Fruit fly (Drosophila melanogaster): ENCODE results near the gene CG4497.

DNA sequence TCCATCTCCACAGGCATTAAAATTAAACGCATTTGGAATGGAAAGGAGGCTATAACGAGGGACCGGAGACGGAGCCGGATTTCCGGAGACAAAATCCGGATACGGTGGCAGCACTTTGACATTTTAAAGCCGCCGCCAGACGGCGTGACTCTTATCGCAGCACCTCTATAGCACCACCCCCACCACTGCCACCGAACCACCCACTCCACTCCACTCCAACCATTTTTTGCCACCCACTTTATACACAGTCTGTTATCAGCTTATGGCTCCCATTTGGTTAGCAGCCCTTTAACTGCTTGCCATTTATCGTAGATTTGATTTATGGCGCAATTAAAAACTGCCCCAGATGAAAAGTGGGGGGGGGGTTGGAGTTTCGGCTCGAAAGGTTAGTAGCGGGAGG, 25.4 kb downstream of the CG4497 start:
- TF ChIP-seq CG34367 (tag; optimal IDR thresholded peaks at IDR 0.05): no peak
- TF ChIP-seq CG15710 (tag; optimal IDR thresholded peaks at IDR 0.05): no peak
- no peak for TF ChIP-seq CG17806 (tag; optimal IDR thresholded peaks at IDR 0.05)
- TF ChIP-seq EcR (GFP tag; optimal IDR thresholded peaks at IDR 0.05): no peak
- no peak for TF ChIP-seq CG12605 (GFP tag; IDR thresholded peaks at IDR 0.05)
